Fruit fly (Drosophila melanogaster) whole organism, prepupa: Measurements from ENCODE around the gene CG32161.

Experiments
- Blimp-1 ChIP-seq: fragments of 200-800 bp; sonication (Bioruptor generic); optimal IDR thresholded peaks from 3 replicates; lab custom pipeline; 2017; ENCODE audit warnings: missing biosample characterization, missing genetic modification characterization, mild to moderate bottlenecking, moderate library complexity, missing genetic modification reagents
- CG10631 ChIP-seq: fragments of 200-800 bp; sonication (Bioruptor generic); optimal IDR thresholded peaks from 2 replicates; lab custom pipeline; 2016; ENCODE audit warnings: missing biosample characterization, missing genetic modification characterization
- CG10669 ChIP-seq: fragments of 200-800 bp; sonication (Bioruptor generic); optimal IDR thresholded peaks from 3 replicates; lab custom pipeline; 2018; ENCODE audit warnings: missing biosample characterization, mild to moderate bottlenecking, missing genetic modification characterization, moderate library complexity
- CG11762 ChIP-seq: fragments of 200-800 bp; sonication (Bioruptor generic); optimal IDR thresholded peaks from 3 replicates; lab custom pipeline; 2016; ENCODE audit warnings: missing biosample characterization, missing genetic modification characterization; ENCODE audit not compliant: insufficient read depth
- CG11902 ChIP-seq: fragments of 200-800 bp; sonication (Bioruptor generic); optimal IDR thresholded peaks from 3 replicates; lab custom pipeline; 2016; ENCODE audit warnings: missing biosample characterization, missing genetic modification characterization
- CG15336 ChIP-seq: fragments of 200-800 bp; sonication (Bioruptor generic); IDR thresholded peaks from 2 replicates; pipeline ENCODE4 v1.3.6; 2022; ENCODE audit warnings: missing biosample characterization, missing genetic modification characterization
- CG1621 ChIP-seq: fragments of 200-800 bp; sonication (Bioruptor generic); optimal IDR thresholded peaks from 3 replicates; lab custom pipeline; 2018; ENCODE audit warnings: missing biosample characterization, mild to moderate bottlenecking, missing genetic modification characterization
- CG16779 ChIP-seq: fragments of 200-800 bp; sonication (Bioruptor generic); optimal IDR thresholded peaks from 3 replicates; lab custom pipeline; 2017; ENCODE audit warnings: missing biosample characterization, mild to moderate bottlenecking, missing genetic modification characterization
- CG3032 ChIP-seq: fragments of 200-800 bp; optimal IDR thresholded peaks from 2 replicates; lab custom pipeline; 2019; ENCODE audit warnings: missing biosample characterization, mild to moderate bottlenecking, missing genetic modification characterization, moderate library complexity
- CG31627 ChIP-seq: fragments of 200-800 bp; sonication (Bioruptor generic); optimal IDR thresholded peaks from 3 replicates; lab custom pipeline; 2016; ENCODE audit warnings: missing biosample characterization, missing genetic modification characterization
- CG32006 ChIP-seq: fragments of 200-800 bp; sonication (Bioruptor generic); optimal IDR thresholded peaks from 3 replicates; lab custom pipeline; 2017; ENCODE audit warnings: missing biosample characterization, mild to moderate bottlenecking, missing genetic modification characterization
- CG34406 ChIP-seq: fragments of 200-800 bp; sonication (Bioruptor generic); optimal IDR thresholded peaks from 3 replicates; lab custom pipeline; 2016; ENCODE audit warnings: missing biosample characterization, missing genetic modification characterization
- CG4318 ChIP-seq: fragments of 200-800 bp; sonication (Bioruptor generic); optimal IDR thresholded peaks from 3 replicates; lab custom pipeline; 2017; ENCODE audit warnings: missing biosample characterization, mild to moderate bottlenecking, missing genetic modification characterization
- CG6163 ChIP-seq: fragments of 200-800 bp; sonication (Bioruptor generic); IDR thresholded peaks from 3 replicates; pipeline ENCODE4 v1.3.6; 2022; ENCODE audit warnings: missing biosample characterization, missing genetic modification characterization
- CG6276 ChIP-seq: fragments of 200-800 bp; sonication (Bioruptor generic); optimal IDR thresholded peaks from 2 replicates; lab custom pipeline; 2017; ENCODE audit warnings: missing biosample characterization, mild to moderate bottlenecking, missing genetic modification characterization
- CG6792 ChIP-seq: fragments of 200-800 bp; sonication (Bioruptor generic); optimal IDR thresholded peaks from 3 replicates; lab custom pipeline; 2016; ENCODE audit warnings: missing biosample characterization, missing genetic modification characterization
- CG6808 ChIP-seq: fragments of 200-800 bp; sonication (Bioruptor generic); optimal IDR thresholded peaks from 3 replicates; lab custom pipeline; 2017; ENCODE audit warnings: missing biosample characterization, missing genetic modification characterization, mild to moderate bottlenecking, moderate library complexity, missing genetic modification reagents
- CG7368 ChIP-seq: fragments of 200-800 bp; sonication (Bioruptor generic); optimal IDR thresholded peaks from 3 replicates; lab custom pipeline; 2016; ENCODE audit warnings: missing biosample characterization, missing genetic modification characterization
- CG8319 ChIP-seq: fragments of 200-800 bp; sonication (Bioruptor generic); optimal IDR thresholded peaks from 3 replicates; lab custom pipeline; 2016; ENCODE audit warnings: missing biosample characterization, missing genetic modification characterization
- CG8632 ChIP-seq: fragments of 200-800 bp; sonication (Bioruptor generic); optimal IDR thresholded peaks from 3 replicates; lab custom pipeline; 2016; ENCODE audit warnings: missing biosample characterization, missing genetic modification characterization
- CG9139 ChIP-seq: fragments of 200-800 bp; sonication (Bioruptor generic); optimal IDR thresholded peaks from 3 replicates; lab custom pipeline; 2017; ENCODE audit warnings: missing biosample characterization, mild to moderate bottlenecking, missing genetic modification characterization
- Eip75B ChIP-seq: fragments of 200-800 bp; sonication (Bioruptor generic); optimal IDR thresholded peaks from 3 replicates; lab custom pipeline; 2016; ENCODE audit warnings: missing biosample characterization, missing genetic modification characterization
- Eip78C ChIP-seq: fragments of 200-800 bp; sonication (Bioruptor generic); peaks from one replicate; lab custom pipeline; 2016; ENCODE audit warnings: missing biosample characterization, missing genetic modification characterization
- Eip93F ChIP-seq: fragments of 200-800 bp; sonication (Bioruptor generic); optimal IDR thresholded peaks from 2 replicates; lab custom pipeline; 2016; ENCODE audit warnings: missing biosample characterization, mild to moderate bottlenecking, missing genetic modification characterization
- Ets21C ChIP-seq: fragments of 200-800 bp; sonication (Bioruptor generic); optimal IDR thresholded peaks from 3 replicates; lab custom pipeline; 2016; ENCODE audit warnings: missing biosample characterization, missing genetic modification characterization
- Ets96B ChIP-seq: fragments of 200-800 bp; optimal IDR thresholded peaks from 2 replicates; lab custom pipeline; 2019; ENCODE audit warnings: missing biosample characterization, mild to moderate bottlenecking, missing genetic modification characterization, moderate library complexity
- Gug ChIP-seq: fragments of 200-800 bp; sonication (Bioruptor generic); IDR thresholded peaks from 2 replicates; pipeline ENCODE4 v1.3.6; 2022; ENCODE audit warnings: missing biosample characterization, missing genetic modification characterization
- Hr38 ChIP-seq: sonication (Bioruptor generic); optimal IDR thresholded peaks from 2 replicates; lab custom pipeline; 2016; ENCODE audit warnings: missing biosample characterization, missing genetic modification characterization
- Hr39 ChIP-seq: fragments of 200-800 bp; sonication (Bioruptor generic); optimal IDR thresholded peaks from 2 replicates; lab custom pipeline; 2016; ENCODE audit warnings: missing biosample characterization, missing genetic modification characterization
- Hr4 ChIP-seq: fragments of 200-800 bp; sonication (Bioruptor generic); optimal IDR thresholded peaks from 3 replicates; lab custom pipeline; 2016; ENCODE audit warnings: missing biosample characterization, missing genetic modification characterization
- Lpt ChIP-seq: fragments of 200-800 bp; sonication (Bioruptor generic); optimal IDR thresholded peaks from 3 replicates; lab custom pipeline; 2016; ENCODE audit warnings: missing biosample characterization, missing genetic modification characterization
- Met ChIP-seq: fragments of 200-800 bp; sonication (Bioruptor generic); optimal IDR thresholded peaks from 3 replicates; lab custom pipeline; 2016; ENCODE audit warnings: missing biosample characterization, missing genetic modification characterization
- OdsH ChIP-seq: fragments of 200-800 bp; sonication (Bioruptor generic); optimal IDR thresholded peaks from 3 replicates; lab custom pipeline; 2016; ENCODE audit warnings: missing biosample characterization, missing genetic modification characterization
- Sox14 ChIP-seq: fragments of 200-800 bp; sonication (Bioruptor generic); optimal IDR thresholded peaks from 3 replicates; lab custom pipeline; 2016; ENCODE audit warnings: missing biosample characterization, missing genetic modification characterization
- Sox15 ChIP-seq: fragments of 200-800 bp; sonication (Bioruptor generic); optimal IDR thresholded peaks from 3 replicates; lab custom pipeline; 2016; ENCODE audit warnings: missing biosample characterization, missing genetic modification characterization
- achi ChIP-seq: fragments of 200-800 bp; sonication (Bioruptor generic); optimal IDR thresholded peaks from 3 replicates; lab custom pipeline; 2016; ENCODE audit warnings: missing biosample characterization, missing genetic modification characterization
- acj6 ChIP-seq: fragments of 200-800 bp; sonication (Bioruptor generic); optimal IDR thresholded peaks from 3 replicates; lab custom pipeline; 2016; ENCODE audit warnings: missing biosample characterization, missing genetic modification characterization
- dac ChIP-seq: fragments of 200-800 bp; sonication (Bioruptor generic); optimal IDR thresholded peaks from 2 replicates; lab custom pipeline; 2017; ENCODE audit warnings: missing biosample characterization, mild to moderate bottlenecking, missing genetic modification characterization
- esn ChIP-seq: fragments of 200-800 bp; sonication (Bioruptor generic); optimal IDR thresholded peaks from 2 replicates; lab custom pipeline; 2016; ENCODE audit warnings: missing biosample characterization, mild to moderate bottlenecking, missing genetic modification characterization, moderate library complexity
- fd59A ChIP-seq: fragments of 200-800 bp; sonication (Bioruptor generic); optimal IDR thresholded peaks from 2 replicates; lab custom pipeline; 2017; ENCODE audit warnings: missing biosample characterization, mild to moderate bottlenecking, missing genetic modification characterization, missing genetic modification reagents
- fd85E ChIP-seq: fragments of 200-800 bp; sonication (Bioruptor generic); optimal IDR thresholded peaks from 3 replicates; lab custom pipeline; 2016; ENCODE audit warnings: missing biosample characterization, missing genetic modification characterization
- fkh ChIP-seq: fragments of 200-800 bp; sonication (Bioruptor generic); optimal IDR thresholded peaks from 3 replicates; lab custom pipeline; 2017; ENCODE audit warnings: missing biosample characterization, mild to moderate bottlenecking, missing genetic modification characterization, moderate library complexity
- lz ChIP-seq: fragments of 200-800 bp; sonication (Bioruptor generic); optimal IDR thresholded peaks from 3 replicates; lab custom pipeline; 2016; ENCODE audit warnings: missing biosample characterization, missing genetic modification characterization
- net ChIP-seq: fragments of 200-800 bp; sonication (Bioruptor generic); optimal IDR thresholded peaks from 3 replicates; lab custom pipeline; 2016; ENCODE audit warnings: missing biosample characterization, missing genetic modification characterization
- pdm3 ChIP-seq: fragments of 200-800 bp; sonication (Bioruptor generic); optimal IDR thresholded peaks from 3 replicates; lab custom pipeline; 2016; ENCODE audit warnings: missing biosample characterization, missing genetic modification characterization
- spab ChIP-seq: fragments of 200-800 bp; sonication (Bioruptor generic); optimal IDR thresholded peaks from 2 replicates; lab custom pipeline; 2017; ENCODE audit warnings: missing biosample characterization, mild to moderate bottlenecking, missing genetic modification characterization, missing genetic modification reagents
- topi ChIP-seq: fragments of 200-800 bp; sonication (Bioruptor generic); optimal IDR thresholded peaks from 3 replicates; lab custom pipeline; 2016; ENCODE audit warnings: missing biosample characterization, missing genetic modification characterization
- vri ChIP-seq: fragments of 200-800 bp; sonication (Bioruptor generic); optimal IDR thresholded peaks from 3 replicates; lab custom pipeline; 2016; ENCODE audit warnings: missing biosample characterization, mild to moderate bottlenecking, missing genetic modification characterization

The CG32161 gene

dm6 chr3L:16872487-16872955 lies 26.5 kb downstream of the CG32161 start (continued):
- peak; percentile 26 for TF ChIP-seq CG9139 (GFP tag; lab: Kevin White, UChicago)
- peak; percentile 65 for TF ChIP-seq CG34406 (GFP tag; lab: Kevin White, UChicago)
- peak; percentile 89 for TF ChIP-seq CG15336
- no peak for TF ChIP-seq fd85E (GFP tag; lab: Kevin White, UChicago)
- peak; percentile 70 for TF ChIP-seq CG6792 (GFP tag; lab: Kevin White, UChicago)
- peak; percentile 68 for TF ChIP-seq esn
- peak; percentile 74 for TF ChIP-seq CG8319 (GFP tag; lab: Kevin White, UChicago)
- peak; percentile 18 for TF ChIP-seq CG31627 (GFP tag; lab: Kevin White, UChicago)
- TF ChIP-seq Sox15 (GFP tag; lab: Kevin White, UChicago): peak; percentile 45
- TF ChIP-seq dac (GFP tag; lab: Kevin White, UChicago): peak; percentile 73
- peak; percentile 51 for TF ChIP-seq fd59A (GFP tag; lab: Kevin White, UChicago)
- peak; percentile 85 for TF ChIP-seq CG4318 (GFP tag; lab: Kevin White, UChicago)
- TF ChIP-seq CG11902 (GFP tag; lab: Kevin White, UChicago): peak; percentile 54
- TF ChIP-seq spab (GFP tag; lab: Kevin White, UChicago): peak; percentile 71
- TF ChIP-seq CG32006 (GFP tag; lab: Kevin White, UChicago): peak; percentile 95
- peak; percentile 95 for TF ChIP-seq Hr4 (GFP tag; lab: Kevin White, UChicago)
- TF ChIP-seq OdsH: peak; percentile 79
- no peak for TF ChIP-seq Blimp-1 (GFP tag; lab: Kevin White, UChicago)
- peak; percentile 36 for TF ChIP-seq lz (GFP tag; lab: Kevin White, UChicago)
- TF ChIP-seq CG6276 (GFP tag; lab: Kevin White, UChicago): peak; percentile 95
- peak; percentile 66 for TF ChIP-seq acj6 (GFP tag; lab: Kevin White, UChicago)
- TF ChIP-seq pdm3 (GFP tag; lab: Kevin White, UChicago): peak; percentile 74
- TF ChIP-seq CG7368 (GFP tag; lab: Kevin White, UChicago): peak; percentile 57
- peak; percentile 48 for TF ChIP-seq Ets96B (tag; lab: Kevin White, UChicago)
- TF ChIP-seq fkh (GFP tag; lab: Kevin White, UChicago): peak; percentile 51
- peak; percentile 18 for TF ChIP-seq topi (GFP tag; lab: Kevin White, UChicago)
- TF ChIP-seq Met (GFP tag; lab: Kevin White, UChicago): peak; percentile 57
- TF ChIP-seq CG1621 (tag; lab: Kevin White, UChicago): peak; percentile 45
- TF ChIP-seq CG6808 (GFP tag; lab: Kevin White, UChicago): peak; percentile 43
- TF ChIP-seq net: peak; percentile 76
- peak; percentile 9 for TF ChIP-seq Ets21C (GFP tag; lab: Kevin White, UChicago)
- TF ChIP-seq CG16779 (tag; lab: Kevin White, UChicago): peak; percentile 49
- TF ChIP-seq Eip78C: peak; percentile 96
- TF ChIP-seq vri: no peak
- TF ChIP-seq CG6163 (GFP tag; lab: Robert Waterston, UW): peak; percentile 65; the same call in 2 of the 3 replicates

dm6 chr3L:16873127-16873543 lies 27.1 kb downstream of the CG32161 start:
- TF ChIP-seq Gug (GFP tag; lab: Robert Waterston, UW): no peak
- no peak for TF ChIP-seq Eip93F (GFP tag; lab: Kevin White, UChicago)
- TF ChIP-seq OdsH: no peak
- TF ChIP-seq acj6 (GFP tag; lab: Kevin White, UChicago): no peak
- TF ChIP-seq Lpt (GFP tag; lab: Kevin White, UChicago): peak; percentile 74
- TF ChIP-seq CG11762 (GFP tag; lab: Kevin White, UChicago): peak; percentile 65
- TF ChIP-seq CG6276 (GFP tag; lab: Kevin White, UChicago): peak; percentile 88
- TF ChIP-seq Sox14: no peak
- TF ChIP-seq CG3032 (tag; lab: Kevin White, UChicago): peak; percentile 38
- TF ChIP-seq Ets21C (GFP tag; lab: Kevin White, UChicago): no peak
- TF ChIP-seq Eip75B: peak; percentile 70
- no peak for TF ChIP-seq CG31627 (GFP tag; lab: Kevin White, UChicago)
- peak; percentile 6 for TF ChIP-seq CG9139 (GFP tag; lab: Kevin White, UChicago)
- no peak for TF ChIP-seq CG8632 (GFP tag; lab: Kevin White, UChicago)
- no peak for TF ChIP-seq CG32006 (GFP tag; lab: Kevin White, UChicago)
- peak; percentile 57 for TF ChIP-seq spab (GFP tag; lab: Kevin White, UChicago)
- no peak for TF ChIP-seq Hr38 (GFP tag; lab: Kevin White, UChicago)
- TF ChIP-seq lz (GFP tag; lab: Kevin White, UChicago): no peak
- no peak for TF ChIP-seq pdm3 (GFP tag; lab: Kevin White, UChicago)
- TF ChIP-seq esn: no peak
- peak; percentile 64 for TF ChIP-seq CG10669 (GFP tag; lab: Kevin White, UChicago)
- no peak for TF ChIP-seq fd85E (GFP tag; lab: Kevin White, UChicago)
- no peak for TF ChIP-seq fd59A (GFP tag; lab: Kevin White, UChicago)
- TF ChIP-seq Met (GFP tag; lab: Kevin White, UChicago): no peak
- TF ChIP-seq CG10631 (GFP tag; lab: Kevin White, UChicago): peak; percentile 1
- TF ChIP-seq CG6792 (GFP tag; lab: Kevin White, UChicago): peak; percentile 17
- TF ChIP-seq vri: no peak
- no peak for TF ChIP-seq Hr4 (GFP tag; lab: Kevin White, UChicago)
- TF ChIP-seq Hr39 (GFP tag; lab: Kevin White, UChicago): no peak
- no peak for TF ChIP-seq achi (GFP tag; lab: Kevin White, UChicago)
